Worm (Caenorhabditis elegans) whole organism, L4 larva: ENCODE measurements around the gene C47E8.3.

ENCODE experiments used
- D1046.2 ChIP-seq: fragments of 200-800 bp; sonication (Bioruptor generic); IDR thresholded peaks from 2 replicates; pipeline ENCODE4 v1.3.6; 2022; ENCODE audit warnings: missing genetic modification characterization, missing compliant biosample characterization
- F10B5.3 ChIP-seq: sonication (generic microtip); optimal IDR thresholded peaks from 2 replicates; lab custom pipeline; 2016; ENCODE audit warnings: mild to moderate bottlenecking, missing genetic modification characterization, missing compliant biosample characterization
- F37D6.2 ChIP-seq: sonication (generic microtip); optimal IDR thresholded peaks from 2 replicates; lab custom pipeline; 2016; ENCODE audit warnings: mild to moderate bottlenecking, missing genetic modification characterization, missing compliant biosample characterization
- F49E8.2 ChIP-seq: sonication (generic microtip); optimal IDR thresholded peaks from 2 replicates; lab custom pipeline; 2016; ENCODE audit warnings: missing compliant biosample characterization, mild to moderate bottlenecking, missing genetic modification characterization, borderline replicate concordance
- R02D3.7 ChIP-seq: fragments of 150-350 bp; sonication (generic microtip); optimal IDR thresholded peaks from 3 replicates; lab custom pipeline; 2014; ENCODE audit warnings: missing biosample characterization, missing genetic modification characterization
- T20F7.1 ChIP-seq: fragments of 200-800 bp; sonication (Bioruptor generic); optimal IDR thresholded peaks from 2 replicates; lab custom pipeline; 2018; ENCODE audit warnings: mild to moderate bottlenecking, missing genetic modification characterization, missing compliant biosample characterization
- Y105C5A.15 ChIP-seq: fragments of 200-800 bp; sonication (Bioruptor generic); IDR thresholded peaks from 2 replicates; pipeline ENCODE4 v1.3.6; 2022; ENCODE audit warnings: missing genetic modification characterization, missing compliant biosample characterization
- arid-1 ChIP-seq: fragments of 200-800 bp; sonication (Bioruptor generic); conservative IDR thresholded peaks from 2 replicates; pipeline ENCODE4 v1.3.6; 2022; ENCODE audit warnings: missing genetic modification reagents, missing genetic modification characterization, missing compliant biosample characterization
- ceh-28 ChIP-seq: fragments of 150-350 bp; optimal IDR thresholded peaks from 2 replicates; lab custom pipeline; 2014; ENCODE audit warnings: missing biosample characterization, missing genetic modification reagents, missing genetic modification characterization
- ctbp-1 ChIP-seq: fragments of 200-800 bp; sonication (Bioruptor generic); IDR thresholded peaks from 2 replicates; pipeline ENCODE4 v1.3.6; 2022; ENCODE audit warnings: missing genetic modification reagents, missing genetic modification characterization, missing compliant biosample characterization
- duxl-1 ChIP-seq: sonication (generic microtip); optimal IDR thresholded peaks from 2 replicates; lab custom pipeline; 2016; ENCODE audit warnings: mild to moderate bottlenecking, missing genetic modification characterization, moderate library complexity, missing compliant biosample characterization; ENCODE audit not compliant: poor library complexity
- dve-1 ChIP-seq: sonication (generic microtip); optimal IDR thresholded peaks from 2 replicates; lab custom pipeline; 2017; ENCODE audit warnings: antibody characterized with exemption, mild to moderate bottlenecking, missing genetic modification characterization, missing compliant biosample characterization; ENCODE audit not compliant: insufficient read depth
- egl-43 ChIP-seq: fragments of 200-800 bp; sonication (Bioruptor generic); IDR thresholded peaks from 2 replicates; pipeline ENCODE4 v1.3.6; 2022; ENCODE audit warnings: missing genetic modification reagents, missing genetic modification characterization, missing compliant biosample characterization
- gei-8 ChIP-seq: fragments of 200-800 bp; sonication (Bioruptor generic); optimal IDR thresholded peaks from 2 replicates; lab custom pipeline; 2018; ENCODE audit warnings: mild to moderate bottlenecking, missing genetic modification characterization, missing compliant biosample characterization
- hif-1 ChIP-seq, 2 experiments: sonication (generic microtip); optimal IDR thresholded peaks; 2 replicates each; lab custom pipeline; 2016 to 2017; ENCODE audit warnings: missing compliant biosample characterization in 2 of 2, missing genetic modification characterization in 2 of 2, missing genetic modification reagents in 2 of 2, missing genotype in 2 of 2, mild to moderate bottlenecking in 1 of 2
- hlh-11 ChIP-seq: fragments of 200-800 bp; sonication (Bioruptor generic); optimal IDR thresholded peaks from 2 replicates; lab custom pipeline; 2018; ENCODE audit warnings: mild to moderate bottlenecking, missing genetic modification characterization, missing compliant biosample characterization
- hlh-30 ChIP-seq: sonication (generic microtip); optimal IDR thresholded peaks from 2 replicates; lab custom pipeline; 2017; ENCODE audit warnings: antibody characterized with exemption, mild to moderate bottlenecking, missing genetic modification characterization, missing compliant biosample characterization; ENCODE audit not compliant: insufficient read depth
- lim-7 ChIP-seq: fragments of 200-800 bp; sonication (Bioruptor generic); IDR thresholded peaks from 2 replicates; pipeline ENCODE4 v1.3.6; 2022; ENCODE audit warnings: missing genetic modification characterization, missing compliant biosample characterization
- lin-1 ChIP-seq: fragments of 200-800 bp; sonication (Bioruptor generic); IDR thresholded peaks from 2 replicates; pipeline ENCODE4 v1.3.6; 2022; ENCODE audit warnings: missing genetic modification reagents, missing genetic modification characterization, missing compliant biosample characterization
- lin-13 ChIP-seq: fragments of 150-350 bp; optimal IDR thresholded peaks from 2 replicates; lab custom pipeline; 2014; ENCODE audit warnings: missing biosample characterization, missing genetic modification reagents, missing genetic modification characterization
- lin-15B ChIP-seq: fragments of 150-350 bp; sonication (generic microtip); optimal IDR thresholded peaks from 3 replicates; lab custom pipeline; 2014; ENCODE audit warnings: missing biosample characterization, missing genetic modification characterization
- lin-29 ChIP-seq: fragments of 200-800 bp; sonication (Bioruptor generic); IDR thresholded peaks from 2 replicates; pipeline ENCODE4 v1.3.6; 2022; ENCODE audit warnings: missing genetic modification reagents, missing genetic modification characterization, missing compliant biosample characterization
- lir-3 ChIP-seq: sonication (generic microtip); optimal IDR thresholded peaks from 2 replicates; lab custom pipeline; 2016; ENCODE audit warnings: mild to moderate bottlenecking, missing genetic modification characterization, missing compliant biosample characterization
- madf-5 ChIP-seq, 2 experiments: fragments of 200-800 bp; sonication (Bioruptor generic); IDR thresholded peaks; 2 replicates each; pipeline ENCODE4 v1.3.6; 2022; ENCODE audit warnings: missing compliant biosample characterization in 2 of 2, missing genetic modification characterization in 2 of 2
- mes-2 ChIP-seq: sonication (generic microtip); optimal IDR thresholded peaks from 2 replicates; lab custom pipeline; 2016; ENCODE audit warnings: missing genotype, mild to moderate bottlenecking, missing genetic modification characterization, missing compliant biosample characterization; ENCODE audit not compliant: poor library complexity, severe bottlenecking
- mxl-3 ChIP-seq: fragments of 200-800 bp; sonication (Bioruptor generic); optimal IDR thresholded peaks from 2 replicates; lab custom pipeline; 2018; ENCODE audit warnings: mild to moderate bottlenecking, missing genetic modification characterization, missing compliant biosample characterization
- nhr-10 ChIP-seq: fragments of 150-350 bp; optimal IDR thresholded peaks from 2 replicates; lab custom pipeline; 2014; ENCODE audit warnings: missing biosample characterization, missing genetic modification characterization
- nhr-25 ChIP-seq: sonication (generic microtip); optimal IDR thresholded peaks from 2 replicates; lab custom pipeline; 2017; ENCODE audit warnings: missing genetic modification characterization, mild to moderate bottlenecking, missing compliant biosample characterization, antibody characterized with exemption, moderate library complexity, borderline replicate concordance; ENCODE audit not compliant: insufficient read depth
- nhr-28 ChIP-seq: fragments of 150-350 bp; optimal IDR thresholded peaks from 2 replicates; lab custom pipeline; 2014; ENCODE audit warnings: missing biosample characterization, missing genetic modification characterization
- nhr-41 ChIP-seq: fragments of 200-800 bp; sonication (Bioruptor generic); IDR thresholded peaks from 2 replicates; pipeline ENCODE4 v1.3.6; 2022; ENCODE audit warnings: missing genetic modification reagents, missing genetic modification characterization, missing compliant biosample characterization
- nhr-48 ChIP-seq: sonication (generic microtip); optimal IDR thresholded peaks from 2 replicates; lab custom pipeline; 2016; ENCODE audit warnings: mild to moderate bottlenecking, missing genetic modification characterization, missing compliant biosample characterization
- nhr-6 ChIP-seq: fragments of 150-350 bp; optimal IDR thresholded peaks from 2 replicates; lab custom pipeline; 2014; ENCODE audit warnings: missing biosample characterization, missing genetic modification characterization
- nhr-76 ChIP-seq: fragments of 150-350 bp; optimal IDR thresholded peaks from 2 replicates; lab custom pipeline; 2014; ENCODE audit warnings: missing biosample characterization, missing genetic modification characterization
- nhr-77 ChIP-seq: fragments of 150-350 bp; optimal IDR thresholded peaks from 2 replicates; lab custom pipeline; 2014; ENCODE audit warnings: missing biosample characterization, missing genetic modification characterization
- rbr-2 ChIP-seq: sonication (generic microtip); optimal IDR thresholded peaks from 2 replicates; lab custom pipeline; 2016; ENCODE audit warnings: missing genotype, missing genetic modification characterization, missing compliant biosample characterization
- set-16 ChIP-seq: fragments of 200-800 bp; sonication (Bioruptor generic); IDR thresholded peaks from 2 replicates; pipeline ENCODE4 v1.3.6; 2022; ENCODE audit warnings: missing genetic modification reagents, missing genetic modification characterization, missing compliant biosample characterization
- snpc-1.2 ChIP-seq: fragments of 200-800 bp; sonication (Bioruptor generic); IDR thresholded peaks from 2 replicates; pipeline ENCODE4 v1.3.6; 2022; ENCODE audit warnings: missing genetic modification reagents, missing genetic modification characterization, missing compliant biosample characterization
- snpc-4 ChIP-seq: fragments of 150-350 bp; optimal IDR thresholded peaks from 2 replicates; lab custom pipeline; 2014; ENCODE audit warnings: missing biosample characterization, missing genetic modification characterization
- spr-1 ChIP-seq: sonication (generic microtip); optimal IDR thresholded peaks from 2 replicates; lab custom pipeline; 2016; ENCODE audit warnings: mild to moderate bottlenecking, missing genetic modification characterization, missing compliant biosample characterization
- unc-39 ChIP-seq: sonication (generic microtip); optimal IDR thresholded peaks from 2 replicates; lab custom pipeline; 2017; ENCODE audit warnings: missing biosample characterization, missing genetic modification characterization
- zfp-2 ChIP-seq: sonication (generic microtip); optimal IDR thresholded peaks from 2 replicates; lab custom pipeline; 2016; ENCODE audit warnings: mild to moderate bottlenecking, missing genetic modification characterization, missing compliant biosample characterization
- zip-2 ChIP-seq: fragments of 150-350 bp; optimal IDR thresholded peaks from 2 replicates; lab custom pipeline; 2014; ENCODE audit warnings: missing biosample characterization, missing genetic modification characterization

C47E8.3 gene

ce11 chrV:14689060-14689750, 9.1 kb downstream of the C47E8.3 start, which contains the start of gene gasr-8 (continued):
- TF ChIP-seq Y105C5A.15 (GFP tag; lab: Robert Waterston, UW) (0 out of 2 replicates have a peak, but pooled peaks have one; percentile 15), hlh-11 (tag; lab: Kevin White, UChicago) (peak; percentile 1), lim-7 (GFP tag; lab: Robert Waterston, UW) (peak; percentile 62; the same call in 1 of the 2 replicates), zip-2 (tag; lab: Kevin White, UChicago) (no peak), nhr-77 (tag; lab: Kevin White, UChicago) (no peak), D1046.2 (GFP tag; lab: Robert Waterston, UW) (no peak), madf-5 (GFP tag; IDR thresholded peaks at IDR 0.05; lab: Robert Waterston, UW) (peak in 1 of 2 experiments; percentile 55; a peak in 1 of 4 replicates), nhr-76 (tag; lab: Kevin White, UChicago) (no peak)
- TF ChIP-seq, all 104 proteins: peak for 24

ce11 chrV:14695713-14696112, 15.6 kb downstream of the C47E8.3 start:
- TF ChIP-seq spr-1 (tag; lab: Kevin White, UChicago) (no peak), nhr-10 (tag; lab: Kevin White, UChicago) (no peak), nhr-25 (tag; lab: Kevin White, UChicago) (no peak), gei-8 (GFP tag; lab: Kevin White, UChicago) (no peak), nhr-41 (GFP tag; lab: Robert Waterston, UW) (no peak), nhr-6 (tag; lab: Kevin White, UChicago) (no peak), lin-29 (no peak), hlh-30 (tag; lab: Kevin White, UChicago) (no peak), F49E8.2 (tag; lab: Kevin White, UChicago) (no peak), ceh-28 (tag; lab: Kevin White, UChicago) (no peak), mes-2 (no peak), F37D6.2 (tag; lab: Kevin White, UChicago) (no peak), T20F7.1 (GFP tag; lab: Kevin White, UChicago) (no peak)

DNA sequence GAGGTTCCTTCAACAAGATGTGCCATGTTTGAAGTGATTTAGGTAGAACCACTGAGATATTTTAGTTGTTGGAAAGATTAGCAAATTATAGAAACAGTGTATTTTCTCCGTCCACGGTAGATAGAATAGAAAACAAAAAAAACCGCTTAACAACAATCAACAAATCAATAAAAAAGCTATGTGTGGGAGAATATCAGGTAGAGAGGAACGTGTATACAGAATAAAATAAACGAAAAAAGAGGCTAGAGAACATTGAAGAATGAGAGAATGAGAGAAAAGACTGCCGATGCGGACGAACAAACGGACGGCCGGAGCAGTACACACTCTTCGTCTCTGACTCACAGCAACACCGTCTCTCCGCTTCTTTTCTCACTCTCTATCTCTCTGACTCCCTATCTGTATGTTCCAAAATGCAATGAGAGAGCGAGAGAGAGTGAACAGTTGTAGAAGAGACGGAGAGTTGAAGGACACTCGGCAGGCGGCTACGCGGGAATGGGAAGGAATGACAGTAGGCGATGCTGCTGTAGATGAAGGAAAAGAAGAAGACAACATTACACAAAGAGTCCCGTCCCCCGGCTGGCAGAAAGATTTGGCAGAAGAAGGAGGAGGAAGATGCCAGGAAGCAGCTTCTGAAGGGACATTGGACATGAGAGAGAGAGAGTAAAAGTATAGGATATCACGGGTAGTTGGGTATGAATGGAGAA, 16.6 kb downstream of the C47E8.3 start, which contains the start of gene unc-112:
TSS of gene unc-112 (minus strand) at position 51 of the 704 bp plus-strand sequence.
- TF ChIP-seq unc-39 (tag; lab: Kevin White, UChicago) (no peak), spr-1 (tag; lab: Kevin White, UChicago) (peak; percentile 53), lin-15B (no peak), set-16 (GFP tag; lab: Robert Waterston, UW) (peak; percentile 45), duxl-1 (tag; lab: Kevin White, UChicago) (peak; percentile 43), hlh-30 (tag; lab: Kevin White, UChicago) (peak; percentile 67), lin-1 (peak; percentile 54; the same call in 1 of the 2 replicates), dve-1 (tag; lab: Kevin White, UChicago) (peak; percentile 84), T20F7.1 (GFP tag; lab: Kevin White, UChicago) (no peak), lin-13 (GFP tag; lab: Kevin White, UChicago) (peak; percentile 58), madf-5 (GFP tag; IDR thresholded peaks at IDR 0.05; lab: Robert Waterston, UW) (0 out of 4 replicates have a peak, but pooled peaks of 1 of the 2 experiments have one; percentile 9), R02D3.7 (tag; lab: Kevin White, UChicago) (no peak), lir-3 (tag; lab: Kevin White, UChicago) (no peak), mxl-3 (GFP tag; lab: Kevin White, UChicago) (peak; percentile 85), nhr-28 (tag; lab: Kevin White, UChicago) (peak; percentile 90), lin-29 (no peak), nhr-48 (tag; lab: Kevin White, UChicago) (peak; percentile 25), zfp-2 (tag; lab: Kevin White, UChicago) (no peak), snpc-4 (no peak), rbr-2 (tag; lab: Kevin White, UChicago) (peak; percentile 69), arid-1 (GFP tag; lab: Robert Waterston, UW) (0 out of 2 replicates have a peak, but pooled peaks have one; percentile 19), nhr-77 (tag; lab: Kevin White, UChicago) (peak; percentile 54), hif-1 (tag; optimal IDR thresholded peaks at IDR 0.05; lab: Kevin White, UChicago) (peak in 1 of 2 experiments; percentile 68), F10B5.3 (tag; lab: Kevin White, UChicago) (peak; percentile 50), ctbp-1 (GFP tag; lab: Robert Waterston, UW) (peak; percentile 60), egl-43 (GFP tag; lab: Robert Waterston, UW) (peak; percentile 70; the same call in 1 of the 2 replicates), snpc-1.2 (no peak)
